Worm (Caenorhabditis elegans) whole organism, midembryonic: Measurements from ENCODE around the gene srh-212.

Experiments
- cog-1 ChIP-seq: sonication (generic microtip); optimal IDR thresholded peaks from 2 replicates; lab custom pipeline; 2016; ENCODE audit warnings: missing genetic modification characterization, missing compliant biosample characterization
- flt-1 ChIP-seq: fragments of 200-800 bp; sonication (Bioruptor generic); IDR thresholded peaks from 2 replicates; pipeline ENCODE4 v1.3.6; 2022; ENCODE audit warnings: missing genetic modification characterization, missing compliant biosample characterization
- klf-2 ChIP-seq: fragments of 200-800 bp; sonication (Bioruptor generic); conservative IDR thresholded peaks from 2 replicates; pipeline ENCODE4 v1.3.6; 2022; ENCODE audit warnings: missing genetic modification reagents, missing genetic modification characterization, missing compliant biosample characterization
- med-1 ChIP-seq: sonication (generic microtip); optimal IDR thresholded peaks from 2 replicates; lab custom pipeline; 2017; ENCODE audit warnings: missing genetic modification characterization, mild to moderate bottlenecking, missing compliant biosample characterization, antibody characterized with exemption, missing genetic modification reagents; ENCODE audit not compliant: insufficient read depth
- ref-1 ChIP-seq: fragments of 200-800 bp; sonication (Bioruptor generic); conservative IDR thresholded peaks from 2 replicates; pipeline ENCODE4 v1.3.6; 2022; ENCODE audit warnings: missing genetic modification reagents, missing genetic modification characterization, missing compliant biosample characterization
- tab-1 ChIP-seq: fragments of 200-800 bp; sonication (Bioruptor generic); IDR thresholded peaks from 2 replicates; pipeline ENCODE4 v1.3.6; 2022; ENCODE audit warnings: missing genetic modification characterization, missing compliant biosample characterization
- ztf-23 ChIP-seq: fragments of 200-800 bp; sonication (Bioruptor generic); IDR thresholded peaks from 2 replicates; pipeline ENCODE4 v1.3.6; 2022; ENCODE audit warnings: missing genetic modification reagents, missing genetic modification characterization, missing compliant biosample characterization
- ztf-29 ChIP-seq: fragments of 200-800 bp; sonication (Bioruptor generic); IDR thresholded peaks from 2 replicates; pipeline ENCODE4 v1.3.6; 2022; ENCODE audit warnings: missing genetic modification reagents, missing genetic modification characterization, missing compliant biosample characterization

- TF ChIP-seq ztf-29 (GFP tag; lab: Robert Waterston, UW) (no peak), klf-2 (GFP tag; lab: Robert Waterston, UW) (no peak), tab-1 (GFP tag; lab: Robert Waterston, UW) (no peak), med-1 (GFP tag; lab: Kevin White, UChicago) (no peak), cog-1 (tag; lab: Kevin White, UChicago) (no peak), flt-1 (GFP tag; lab: Robert Waterston, UW) (no peak), ref-1 (GFP tag; lab: Robert Waterston, UW) (no peak), ztf-23 (GFP tag; lab: Robert Waterston, UW) (no peak)
Observed at ce11 chrV:3626944-3627343, 30.0 kb upstream of the srh-212 start, which contains the start of gene F59B1.4.
